Worm (Caenorhabditis elegans): Measurements from ENCODE around the gene mig-22.

- TF ChIP-seq tra-4 (tag; optimal IDR thresholded peaks at IDR 0.05) (no peak), flt-1 (GFP tag; IDR thresholded peaks at IDR 0.05) (no peak), ceh-36 (tag; optimal IDR thresholded peaks at IDR 0.05) (no peak), ama-1 (optimal IDR thresholded peaks at IDR 0.05) (no peak), sea-1 (GFP tag; conservative IDR thresholded peaks at IDR 0.05) (no peak), tbx-37 (GFP tag; conservative IDR thresholded peaks at IDR 0.05) (no peak)
These were observed 12.8 kb upstream of the mig-22 start, which contains the start of gene K02D10.4 for ce11 chrIII:8779912-8780311.
